Worm (Caenorhabditis elegans) whole organism, young adult: ENCODE data around the gene K02E11.10.

Experiments
- B0336.3 ChIP-seq: fragments of 200-800 bp; sonication (Bioruptor generic); IDR thresholded peaks from 2 replicates; pipeline ENCODE4 v1.3.6; 2022; ENCODE audit warnings: missing genetic modification characterization, missing compliant biosample characterization
- F22D6.2 ChIP-seq: sonication (generic microtip); optimal IDR thresholded peaks from 2 replicates; lab custom pipeline; 2016; ENCODE audit warnings: mild to moderate bottlenecking, missing genetic modification characterization, missing compliant biosample characterization
- F23B12.7 ChIP-seq: sonication (generic microtip); optimal IDR thresholded peaks from 2 replicates; lab custom pipeline; 2017; ENCODE audit warnings: missing genetic modification characterization, mild to moderate bottlenecking, missing compliant biosample characterization, antibody characterized with exemption, moderate library complexity; ENCODE audit not compliant: insufficient read depth
- F57C9.4 ChIP-seq: sonication (generic microtip); optimal IDR thresholded peaks from 2 replicates; lab custom pipeline; 2017; ENCODE audit warnings: mild to moderate bottlenecking, missing genetic modification characterization, missing compliant biosample characterization
- aptf-2 ChIP-seq: fragments of 200-800 bp; sonication (Bioruptor generic); conservative IDR thresholded peaks from 2 replicates; pipeline ENCODE4 v1.3.6; 2022; ENCODE audit warnings: missing genetic modification reagents, missing genetic modification characterization, missing compliant biosample characterization
- atf-7 ChIP-seq: sonication (generic microtip); optimal IDR thresholded peaks from 2 replicates; lab custom pipeline; 2017; ENCODE audit warnings: mild to moderate bottlenecking, missing genetic modification characterization, missing compliant biosample characterization
- attf-6 ChIP-seq: fragments of 200-800 bp; sonication (Bioruptor generic); IDR thresholded peaks from 2 replicates; pipeline ENCODE4 v1.3.6; 2022; ENCODE audit warnings: missing genetic modification reagents, missing genetic modification characterization, missing compliant biosample characterization
- bed-1 ChIP-seq: fragments of 200-800 bp; sonication (Bioruptor generic); IDR thresholded peaks from 2 replicates; pipeline ENCODE4 v1.3.6; 2022; ENCODE audit warnings: missing genetic modification reagents, missing genetic modification characterization, missing compliant biosample characterization
- cebp-2 ChIP-seq: fragments of 200-800 bp; sonication (Bioruptor generic); IDR thresholded peaks from 2 replicates; pipeline ENCODE4 v1.3.6; 2022; ENCODE audit warnings: missing genetic modification characterization, missing compliant biosample characterization
- ceh-100 ChIP-seq: fragments of 200-800 bp; sonication (Bioruptor generic); IDR thresholded peaks from 2 replicates; pipeline ENCODE4 v1.3.6; 2022; ENCODE audit warnings: missing genetic modification reagents, missing genetic modification characterization, missing compliant biosample characterization
- ceh-27 ChIP-seq: fragments of 200-800 bp; sonication (Bioruptor generic); optimal IDR thresholded peaks from 2 replicates; lab custom pipeline; 2018; ENCODE audit warnings: mild to moderate bottlenecking, missing genetic modification characterization, moderate library complexity, missing compliant biosample characterization
- chd-7 ChIP-seq: sonication (generic microtip); optimal IDR thresholded peaks from 2 replicates; lab custom pipeline; 2016; ENCODE audit warnings: mild to moderate bottlenecking, missing genetic modification characterization, moderate library complexity, missing compliant biosample characterization
- dpff-1 ChIP-seq: sonication (generic microtip); optimal IDR thresholded peaks from 2 replicates; lab custom pipeline; 2017; ENCODE audit warnings: mild to moderate bottlenecking, missing genetic modification characterization, missing compliant biosample characterization
- dpl-1 ChIP-seq: fragments of 150-350 bp; optimal IDR thresholded peaks from 2 replicates; lab custom pipeline; 2014; ENCODE audit warnings: missing biosample characterization, missing genetic modification reagents, missing genetic modification characterization
- efl-1 ChIP-seq: fragments of 150-350 bp; optimal IDR thresholded peaks from 2 replicates; lab custom pipeline; 2014; ENCODE audit warnings: missing biosample characterization, missing genetic modification reagents, missing genetic modification characterization
- egl-44 ChIP-seq: fragments of 200-800 bp; sonication (Bioruptor generic); IDR thresholded peaks from 2 replicates; pipeline ENCODE4 v1.3.6; 2022; ENCODE audit warnings: missing genetic modification reagents, missing genetic modification characterization, missing compliant biosample characterization
- egrh-3 ChIP-seq: fragments of 200-800 bp; sonication (Bioruptor generic); IDR thresholded peaks from 2 replicates; pipeline ENCODE4 v1.3.6; 2022; ENCODE audit warnings: missing genetic modification reagents, missing genetic modification characterization, missing compliant biosample characterization
- ets-4 ChIP-seq: fragments of 200-800 bp; sonication (Bioruptor generic); optimal IDR thresholded peaks from 2 replicates; lab custom pipeline; 2018; ENCODE audit warnings: mild to moderate bottlenecking, missing genetic modification characterization, missing compliant biosample characterization
- fkh-3 ChIP-seq: sonication (generic microtip); optimal IDR thresholded peaks from 2 replicates; lab custom pipeline; 2016; ENCODE audit warnings: mild to moderate bottlenecking, missing genetic modification characterization, missing compliant biosample characterization
- hlh-12 ChIP-seq: sonication (generic microtip); optimal IDR thresholded peaks from 2 replicates; lab custom pipeline; 2016; ENCODE audit warnings: missing genetic modification characterization, missing compliant biosample characterization
- hlh-26 ChIP-seq: fragments of 200-800 bp; sonication (Bioruptor generic); conservative IDR thresholded peaks from 2 replicates; pipeline ENCODE4 v1.3.6; 2022; ENCODE audit warnings: missing genetic modification reagents, missing genetic modification characterization, missing compliant biosample characterization
- hmg-20 ChIP-seq: fragments of 200-800 bp; sonication (Bioruptor generic); IDR thresholded peaks from 2 replicates; pipeline ENCODE4 v1.3.6; 2022; ENCODE audit warnings: missing genetic modification reagents, missing genetic modification characterization, missing compliant biosample characterization
- hrde-1 ChIP-seq: sonication (generic microtip); optimal IDR thresholded peaks from 2 replicates; lab custom pipeline; 2016; ENCODE audit warnings: missing genetic modification characterization, mild to moderate bottlenecking, missing compliant biosample characterization, moderate library complexity, missing genotype, missing genetic modification reagents, borderline replicate concordance
- hsf-1 ChIP-seq: fragments of 200-800 bp; sonication (Bioruptor generic); IDR thresholded peaks from 2 replicates; pipeline ENCODE4 v1.3.6; 2022; ENCODE audit warnings: missing genetic modification reagents, missing genetic modification characterization, missing compliant biosample characterization
- lin-26 ChIP-seq: fragments of 200-800 bp; sonication (Bioruptor generic); IDR thresholded peaks from 2 replicates; pipeline ENCODE4 v1.3.6; 2022; ENCODE audit warnings: missing genetic modification reagents, missing genetic modification characterization, missing compliant biosample characterization
- lin-54 ChIP-seq: fragments of 200-800 bp; sonication (Bioruptor generic); optimal IDR thresholded peaks from 2 replicates; lab custom pipeline; 2018; ENCODE audit warnings: mild to moderate bottlenecking, missing genetic modification characterization, missing compliant biosample characterization
- madf-3 ChIP-seq: fragments of 200-800 bp; sonication (Bioruptor generic); IDR thresholded peaks from 2 replicates; pipeline ENCODE4 v1.3.6; 2022; ENCODE audit warnings: missing genetic modification reagents, missing genetic modification characterization, missing compliant biosample characterization
- madf-6 ChIP-seq: fragments of 200-800 bp; sonication (Bioruptor generic); IDR thresholded peaks from 2 replicates; pipeline ENCODE4 v1.3.6; 2022; ENCODE audit warnings: missing genetic modification reagents, missing genetic modification characterization, missing compliant biosample characterization
- madf-8 ChIP-seq: fragments of 200-800 bp; sonication (Bioruptor generic); conservative IDR thresholded peaks from 2 replicates; pipeline ENCODE4 v1.3.6; 2022; ENCODE audit warnings: missing genetic modification reagents, missing genetic modification characterization, missing compliant biosample characterization
- mcd-1 ChIP-seq: fragments of 200-800 bp; sonication (Bioruptor generic); IDR thresholded peaks from 2 replicates; pipeline ENCODE4 v1.3.6; 2022; ENCODE audit warnings: missing genetic modification reagents, missing genetic modification characterization, missing compliant biosample characterization
- nfya-1 ChIP-seq: sonication (generic microtip); optimal IDR thresholded peaks from 2 replicates; lab custom pipeline; 2017; ENCODE audit warnings: antibody characterized with exemption, missing compliant biosample characterization, missing genetic modification characterization, borderline replicate concordance; ENCODE audit not compliant: insufficient read depth
- nfya-2 ChIP-seq: fragments of 200-800 bp; sonication (Bioruptor generic); IDR thresholded peaks from 2 replicates; pipeline ENCODE4 v1.3.6; 2022; ENCODE audit warnings: missing genetic modification reagents, missing genetic modification characterization, missing compliant biosample characterization
- rpc-1 ChIP-seq, 2 experiments: fragments of 150-350 bp in 1 of 2; sonication (generic microtip) in 1 of 2; optimal IDR thresholded peaks; 2 replicates each; lab custom pipeline; 2014 to 2018; ENCODE audit warnings: missing biosample characterization in 1 of 2, missing genetic modification characterization in 1 of 2, missing genetic modification reagents in 1 of 2, missing genotype in 1 of 2
- snpc-1.1 ChIP-seq: sonication (generic microtip); optimal IDR thresholded peaks from 2 replicates; lab custom pipeline; 2017; ENCODE audit warnings: missing genetic modification characterization, mild to moderate bottlenecking, missing compliant biosample characterization, antibody characterized with exemption, moderate library complexity, missing genotype, missing genetic modification reagents; ENCODE audit not compliant: insufficient read depth
- snpc-3.4 ChIP-seq: sonication (generic microtip); optimal IDR thresholded peaks from 2 replicates; lab custom pipeline; 2017; ENCODE audit warnings: missing genetic modification characterization, mild to moderate bottlenecking, missing compliant biosample characterization, antibody characterized with exemption, moderate library complexity, missing genotype, missing genetic modification reagents
- snpc-4 ChIP-seq, 5 experiments: fragments of 150-350 bp in 1 of 5; sonication (generic microtip) in 4 of 5; optimal IDR thresholded peaks; 2 replicates each; lab custom pipeline; 2014 to 2018; ENCODE audit warnings: missing genetic modification characterization in 5 of 5, missing biosample characterization in 3 of 5, antibody characterized with exemption in 2 of 5, mild to moderate bottlenecking in 2 of 5, missing compliant biosample characterization in 2 of 5, missing genotype in 2 of 5, moderate library complexity in 2 of 5, missing genetic modification reagents in 1 of 5
- sptf-2 ChIP-seq: fragments of 200-800 bp; sonication (Bioruptor generic); optimal IDR thresholded peaks from 2 replicates; lab custom pipeline; 2018; ENCODE audit warnings: mild to moderate bottlenecking, missing genetic modification characterization, missing compliant biosample characterization
- tbp1 ChIP-seq: fragments of 200-800 bp; sonication (Bioruptor generic); optimal IDR thresholded peaks from 2 replicates; lab custom pipeline; 2018; ENCODE audit warnings: mild to moderate bottlenecking, missing genetic modification characterization, missing compliant biosample characterization
- tbx-9 ChIP-seq: sonication (generic microtip); optimal IDR thresholded peaks from 2 replicates; lab custom pipeline; 2016; ENCODE audit warnings: borderline replicate concordance, missing genetic modification characterization, inconsistent platforms, missing compliant biosample characterization
- unc-62 ChIP-seq: fragments of 150-350 bp; optimal IDR thresholded peaks from 2 replicates; lab custom pipeline; 2014; ENCODE audit warnings: missing biosample characterization, missing genetic modification reagents, missing genetic modification characterization
- ztf-25 ChIP-seq: fragments of 200-800 bp; sonication (Bioruptor generic); IDR thresholded peaks from 2 replicates; pipeline ENCODE4 v1.3.6; 2022; ENCODE audit warnings: missing genetic modification reagents, missing genetic modification characterization, missing compliant biosample characterization
- ztf-26 ChIP-seq: sonication (generic microtip); optimal IDR thresholded peaks from 2 replicates; lab custom pipeline; 2017; ENCODE audit warnings: missing genetic modification characterization, missing compliant biosample characterization
- ztf-3 ChIP-seq: fragments of 200-800 bp; sonication (Bioruptor generic); optimal IDR thresholded peaks from 2 replicates; lab custom pipeline; 2018; ENCODE audit warnings: mild to moderate bottlenecking, missing genetic modification characterization, missing compliant biosample characterization
- ztf-6 ChIP-seq: fragments of 200-800 bp; sonication (Bioruptor generic); IDR thresholded peaks from 2 replicates; pipeline ENCODE4 v1.3.6; 2022; ENCODE audit warnings: missing genetic modification reagents, missing genetic modification characterization, missing compliant biosample characterization

K02E11.10 gene

DNA sequence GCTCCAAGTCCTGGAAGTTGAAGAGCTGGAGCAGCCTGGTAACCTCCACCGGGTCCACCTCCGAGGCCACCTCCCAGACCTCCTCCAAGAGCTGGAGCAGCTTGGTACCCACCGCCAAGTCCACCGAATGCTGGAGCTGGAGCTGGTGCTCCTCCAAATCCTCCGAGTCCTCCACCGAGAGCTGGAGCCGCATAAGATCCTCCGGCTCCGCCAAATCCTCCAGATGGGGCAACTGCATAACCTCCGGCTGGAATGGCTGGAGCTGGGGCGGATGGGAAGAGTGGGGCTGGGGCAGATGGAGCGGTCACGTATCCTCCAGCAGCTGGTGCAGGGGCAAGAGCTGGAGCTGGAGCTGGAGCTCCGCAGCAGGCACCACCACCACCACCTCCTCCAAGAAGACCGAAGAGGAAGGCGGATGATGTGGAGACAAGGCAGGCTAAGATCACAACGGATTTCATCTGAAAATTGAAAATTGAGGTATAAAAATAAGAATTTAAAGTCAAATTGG is at the start of gene K02E11.10:
K02E11.10 (minus strand) TSS at position 458 of the 508 bp plus-strand sequence.
- TF ChIP-seq ztf-25 = no peak
- 0 out of 2 replicates have a peak, but pooled peaks have one; percentile 28 for TF ChIP-seq bed-1 (GFP tag; lab: Robert Waterston, UW)
- TF ChIP-seq nfya-2 (GFP tag; lab: Robert Waterston, UW) = no peak
- TF ChIP-seq egrh-3 (GFP tag; lab: Robert Waterston, UW) = peak; percentile 96
- TF ChIP-seq fkh-3 (tag; lab: Kevin White, UChicago) = peak; percentile 13
- TF ChIP-seq F22D6.2 = no peak
- TF ChIP-seq ztf-3 (GFP tag; lab: Kevin White, UChicago) = no peak
- TF ChIP-seq nfya-1 (tag; lab: Kevin White, UChicago) = no peak
- no peak for TF ChIP-seq tbx-9 (tag; lab: Kevin White, UChicago)
- no peak for TF ChIP-seq chd-7 (tag; lab: Kevin White, UChicago)
- no peak for TF ChIP-seq lin-26 (GFP tag; lab: Robert Waterston, UW)
- TF ChIP-seq B0336.3 (GFP tag; lab: Robert Waterston, UW) = no peak
- TF ChIP-seq madf-3 = no peak
- TF ChIP-seq aptf-2 (GFP tag; lab: Robert Waterston, UW) = no peak
- TF ChIP-seq hsf-1 (GFP tag; lab: Robert Waterston, UW) = no peak
- TF ChIP-seq F23B12.7 = no peak
- TF ChIP-seq lin-54 (GFP tag; lab: Kevin White, UChicago) = no peak

DNA sequence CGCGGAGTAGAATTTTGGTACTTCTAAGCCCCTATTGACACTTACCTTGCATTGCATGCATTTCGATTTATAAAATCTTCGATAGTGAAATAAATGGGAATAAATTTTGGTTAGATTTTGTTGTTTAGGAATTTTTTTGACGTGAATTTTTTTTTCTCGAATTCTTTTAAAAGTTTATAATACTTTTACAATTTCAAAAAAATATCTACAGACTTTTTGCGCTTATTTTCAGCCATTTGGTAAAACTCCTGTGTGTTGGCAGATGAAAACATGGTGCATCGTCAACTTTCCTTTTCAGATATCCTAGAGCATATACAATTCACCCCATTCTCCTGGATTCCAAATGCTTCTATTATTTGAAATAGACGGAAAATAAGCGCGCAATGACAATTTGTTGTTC is 49.7 kb upstream of the K02E11.10 start, which contains the start of gene F14D7.18:
F14D7.18 (minus strand) TSS at position 101 of the 400 bp plus-strand sequence.
- no peak for TF ChIP-seq efl-1 (GFP tag; lab: Kevin White, UChicago)
- TF ChIP-seq chd-7 (tag; lab: Kevin White, UChicago) = no peak
- TF ChIP-seq ztf-6 (GFP tag; lab: Robert Waterston, UW) = no peak
- no peak for TF ChIP-seq unc-62 (GFP tag; lab: Kevin White, UChicago)
- no peak for TF ChIP-seq madf-8 (GFP tag; lab: Robert Waterston, UW)
- TF ChIP-seq egl-44 (GFP tag; lab: Robert Waterston, UW) = no peak
- TF ChIP-seq, all 124 proteins: peak for 0

DNA sequence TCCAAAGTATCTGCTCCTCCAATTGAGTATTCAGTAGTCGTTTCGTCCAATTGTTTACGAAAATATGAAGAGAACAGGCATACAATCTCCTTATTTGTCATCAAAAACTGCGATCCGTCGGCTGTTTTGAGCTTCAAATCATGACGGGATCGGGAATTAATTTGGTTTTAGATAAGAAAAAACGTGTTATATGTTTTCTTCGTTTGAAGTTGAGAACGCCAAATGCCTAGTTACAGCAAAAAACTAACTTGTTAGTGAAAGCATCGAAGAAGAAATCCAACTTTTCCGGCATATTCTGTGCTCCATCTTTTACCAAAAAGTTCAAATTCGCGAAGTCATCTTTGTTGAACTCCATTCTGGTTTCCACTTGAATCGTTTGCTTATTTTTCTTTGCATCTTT is 48.4 kb upstream of the K02E11.10 start, which contains the start of gene F14D7.1:
F14D7.1 (minus strand) TSS at position 101 of the 400 bp plus-strand sequence.
- TF ChIP-seq hlh-12 (tag; lab: Kevin White, UChicago) (no peak), ztf-26 (tag; lab: Kevin White, UChicago) (no peak), hrde-1 (tag; lab: Kevin White, UChicago) (no peak), atf-7 (tag; lab: Kevin White, UChicago) (no peak), snpc-1.1 (tag; lab: Kevin White, UChicago) (no peak), F57C9.4 (tag; lab: Kevin White, UChicago) (no peak), attf-6 (no peak), snpc-4 (GFP tag; optimal IDR thresholded peaks at IDR 0.05; lab: Kevin White, UChicago) (no peak), snpc-4 (tag; optimal IDR thresholded peaks at IDR 0.05; lab: Kevin White, UChicago) (no peak), dpff-1 (no peak), tbp1 (GFP tag; lab: Kevin White, UChicago) (no peak), cebp-2 (no peak)

DNA sequence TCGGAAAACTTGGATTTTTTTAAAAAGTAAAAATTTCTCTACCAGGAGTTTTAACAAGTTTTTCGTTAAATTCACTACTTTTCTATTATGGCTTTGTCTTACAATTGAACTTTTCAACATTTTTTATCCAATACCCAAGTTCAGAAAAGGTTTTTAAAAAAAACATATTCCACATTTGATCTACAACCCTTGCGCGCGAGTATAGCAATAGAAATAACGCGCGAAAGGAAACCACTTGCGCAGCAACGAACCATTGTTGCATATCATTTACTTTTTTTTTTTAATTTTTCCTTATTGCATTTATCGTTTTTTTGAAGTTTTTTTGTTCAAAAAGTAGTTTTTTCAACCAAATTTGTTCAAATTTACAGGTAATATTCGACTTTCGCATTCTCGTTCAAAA is 44.9 kb upstream of the K02E11.10 start, which contains the start of gene F40G12.11:
F40G12.11 (plus strand) TSS at position 369 of the 400 bp plus-strand sequence.
- TF ChIP-seq ceh-100 (GFP tag; lab: Robert Waterston, UW) (no peak), hmg-20 (GFP tag; lab: Robert Waterston, UW) (no peak), ets-4 (no peak), dpl-1 (peak; percentile 34), rpc-1 (optimal IDR thresholded peaks at IDR 0.05; lab: Kevin White, UChicago) (no peak), rpc-1 (tag; optimal IDR thresholded peaks at IDR 0.05; lab: Kevin White, UChicago) (no peak), lin-54 (GFP tag; lab: Kevin White, UChicago) (no peak), hlh-26 (GFP tag; lab: Robert Waterston, UW) (no peak), madf-6 (GFP tag; lab: Robert Waterston, UW) (peak; percentile 52; the same call in 1 of the 2 replicates), mcd-1 (GFP tag; lab: Robert Waterston, UW) (no peak), snpc-3.4 (tag; lab: Kevin White, UChicago) (no peak), ceh-27 (GFP tag; lab: Kevin White, UChicago) (no peak), sptf-2 (GFP tag; lab: Kevin White, UChicago) (no peak)
